Worm (Caenorhabditis elegans) whole organism, midembryonic: ENCODE data around the gene srw-19.

ENCODE experiments used
- cog-1 ChIP-seq: sonication (generic microtip); optimal IDR thresholded peaks from 2 replicates; lab custom pipeline; 2016; ENCODE audit warnings: missing genetic modification characterization, missing compliant biosample characterization
- flt-1 ChIP-seq: fragments of 200-800 bp; sonication (Bioruptor generic); IDR thresholded peaks from 2 replicates; pipeline ENCODE4 v1.3.6; 2022; ENCODE audit warnings: missing genetic modification characterization, missing compliant biosample characterization
- klf-2 ChIP-seq: fragments of 200-800 bp; sonication (Bioruptor generic); conservative IDR thresholded peaks from 2 replicates; pipeline ENCODE4 v1.3.6; 2022; ENCODE audit warnings: missing genetic modification reagents, missing genetic modification characterization, missing compliant biosample characterization
- med-1 ChIP-seq: sonication (generic microtip); optimal IDR thresholded peaks from 2 replicates; lab custom pipeline; 2017; ENCODE audit warnings: missing genetic modification characterization, mild to moderate bottlenecking, missing compliant biosample characterization, antibody characterized with exemption, missing genetic modification reagents; ENCODE audit not compliant: insufficient read depth
- ref-1 ChIP-seq: fragments of 200-800 bp; sonication (Bioruptor generic); conservative IDR thresholded peaks from 2 replicates; pipeline ENCODE4 v1.3.6; 2022; ENCODE audit warnings: missing genetic modification reagents, missing genetic modification characterization, missing compliant biosample characterization
- tab-1 ChIP-seq: fragments of 200-800 bp; sonication (Bioruptor generic); IDR thresholded peaks from 2 replicates; pipeline ENCODE4 v1.3.6; 2022; ENCODE audit warnings: missing genetic modification characterization, missing compliant biosample characterization
- ztf-23 ChIP-seq: fragments of 200-800 bp; sonication (Bioruptor generic); IDR thresholded peaks from 2 replicates; pipeline ENCODE4 v1.3.6; 2022; ENCODE audit warnings: missing genetic modification reagents, missing genetic modification characterization, missing compliant biosample characterization

DNA sequence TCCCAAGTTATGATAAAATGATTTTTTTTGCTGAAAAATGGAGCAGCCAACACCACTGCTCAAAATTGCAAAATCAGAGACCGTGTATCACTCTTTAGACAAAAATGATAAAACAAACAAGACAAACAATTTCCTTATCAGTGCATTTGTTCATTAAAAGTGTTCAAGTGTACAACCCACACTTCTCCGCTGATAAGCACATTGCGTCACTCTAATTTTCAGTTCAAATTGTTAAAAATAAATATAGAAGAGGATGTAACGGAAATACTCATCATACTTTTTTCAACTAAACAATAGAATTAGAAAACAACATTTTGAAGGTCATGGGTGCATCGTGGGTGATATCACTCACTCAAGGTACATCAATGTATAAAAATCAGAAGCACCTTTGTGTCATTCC lies 37.5 kb upstream of the srw-19 start, which contains the start of gene nhr-291:
- TF ChIP-seq ztf-23 (GFP tag; lab: Robert Waterston, UW) (no peak), flt-1 (no peak), ref-1 (GFP tag; lab: Robert Waterston, UW) (no peak), cog-1 (tag; lab: Kevin White, UChicago) (no peak), med-1 (no peak), klf-2 (GFP tag; lab: Robert Waterston, UW) (no peak), tab-1 (GFP tag; lab: Robert Waterston, UW) (no peak)
